Worm (Caenorhabditis elegans) whole organism, L1 larva: ENCODE data around the gene F22B5.6.
A peak's percentile ranks its signal among the peaks of the same experiment; 100 is the strongest.

Source experiments
- C16A3.4 ChIP-seq: fragments of 150-350 bp; optimal IDR thresholded peaks from 2 replicates; lab custom pipeline; 2014; ENCODE audit warnings: missing biosample characterization, missing genetic modification characterization
- C34B4.2 ChIP-seq: sonication (generic microtip); optimal IDR thresholded peaks from 2 replicates; lab custom pipeline; 2017; ENCODE audit warnings: mild to moderate bottlenecking, missing genetic modification characterization, missing compliant biosample characterization
- F16B12.6 ChIP-seq: fragments of 150-350 bp; optimal IDR thresholded peaks from 2 replicates; lab custom pipeline; 2014; ENCODE audit warnings: missing biosample characterization, missing genetic modification characterization
- Y116A8C.19 ChIP-seq: sonication (generic microtip); optimal IDR thresholded peaks from 2 replicates; lab custom pipeline; 2016; ENCODE audit warnings: missing compliant biosample characterization, missing genetic modification characterization, borderline replicate concordance
- aha-1 ChIP-seq: fragments of 150-350 bp; optimal IDR thresholded peaks from 2 replicates; lab custom pipeline; 2014; ENCODE audit warnings: missing biosample characterization, missing genetic modification characterization
- alr-1 ChIP-seq: fragments of 200-800 bp; sonication (Bioruptor generic); optimal IDR thresholded peaks from 2 replicates; lab custom pipeline; 2018; ENCODE audit warnings: borderline replicate concordance, mild to moderate bottlenecking, missing genetic modification characterization, missing compliant biosample characterization
- aly-2 ChIP-seq: fragments of 150-350 bp; optimal IDR thresholded peaks from 2 replicates; lab custom pipeline; 2014; ENCODE audit warnings: missing biosample characterization, missing genetic modification characterization
- blmp-1 ChIP-seq: fragments of 150-350 bp; optimal IDR thresholded peaks from 2 replicates; lab custom pipeline; 2014; ENCODE audit warnings: missing biosample characterization, missing genetic modification characterization
- ceh-63 ChIP-seq: fragments of 200-800 bp; sonication (Bioruptor generic); optimal IDR thresholded peaks from 2 replicates; lab custom pipeline; 2018; ENCODE audit warnings: mild to moderate bottlenecking, missing genetic modification characterization, missing compliant biosample characterization
- ceh-8 ChIP-seq: fragments of 200-800 bp; sonication (Bioruptor generic); optimal IDR thresholded peaks from 2 replicates; lab custom pipeline; 2018; ENCODE audit warnings: mild to moderate bottlenecking, missing genetic modification characterization, moderate library complexity, missing compliant biosample characterization
- ceh-82 ChIP-seq, 3 experiments: fragments of 150-350 bp in 1 of 3; sonication (generic microtip) in 2 of 3; optimal IDR thresholded peaks; 2 replicates each; lab custom pipeline; 2014 to 2017; ENCODE audit warnings: missing biosample characterization in 3 of 3, missing genetic modification characterization in 3 of 3
- ceh-88 ChIP-seq: fragments of 200-800 bp; sonication (Bioruptor generic); IDR thresholded peaks from 2 replicates; pipeline ENCODE4 v1.3.6; 2022; ENCODE audit warnings: missing genetic modification characterization, missing compliant biosample characterization
- dpl-1 ChIP-seq, 3 experiments: fragments of 150-350 bp in 2 of 3; sonication (generic microtip) in 1 of 3; optimal IDR thresholded peaks; 2 replicates each; lab custom pipeline; 2014 to 2017; ENCODE audit warnings: missing biosample characterization in 3 of 3, missing genetic modification characterization in 3 of 3, missing genetic modification reagents in 3 of 3
- efl-1 ChIP-seq, 4 experiments: fragments of 150-350 bp; optimal IDR thresholded peaks in 3 of 4; peaks in 1 of 4; 1 replicate in 1 of 4; 2 replicates in 3 of 4; lab custom pipeline; 2014; ENCODE audit warnings: missing biosample characterization in 2 of 4, missing genetic modification characterization in 2 of 4, missing genetic modification reagents in 2 of 4
- elt-3 ChIP-seq, 6 experiments: fragments of 150-350 bp in 1 of 6; sonication (generic microtip); optimal IDR thresholded peaks; 2 replicates each; lab custom pipeline; 2017 to 2018; ENCODE audit warnings: missing biosample characterization in 6 of 6, missing genetic modification characterization in 6 of 6, inconsistent platforms in 1 of 6
- ets-5 ChIP-seq: fragments of 200-800 bp; sonication (Bioruptor generic); IDR thresholded peaks from 2 replicates; pipeline ENCODE4 v1.3.6; 2022; ENCODE audit warnings: missing genetic modification characterization, missing compliant biosample characterization
- fkh-4 ChIP-seq: sonication (generic microtip); optimal IDR thresholded peaks from 2 replicates; lab custom pipeline; 2016; ENCODE audit warnings: missing compliant biosample characterization, missing genetic modification characterization, borderline replicate concordance
- grh-1 ChIP-seq: fragments of 200-800 bp; sonication (Bioruptor generic); IDR thresholded peaks from 2 replicates; pipeline ENCODE4 v1.3.6; 2022; ENCODE audit warnings: missing genetic modification reagents, missing genetic modification characterization, missing compliant biosample characterization
- hlh-17 ChIP-seq: fragments of 200-800 bp; sonication (Bioruptor generic); optimal IDR thresholded peaks from 2 replicates; lab custom pipeline; 2018; ENCODE audit warnings: missing genetic modification characterization, mild to moderate bottlenecking, missing compliant biosample characterization, moderate library complexity, borderline replicate concordance
- hlh-4 ChIP-seq: sonication (generic microtip); optimal IDR thresholded peaks from 2 replicates; lab custom pipeline; 2016; ENCODE audit warnings: mild to moderate bottlenecking, missing genetic modification characterization, missing compliant biosample characterization
- hpl-2 ChIP-seq: fragments of 150-350 bp; optimal IDR thresholded peaks from 2 replicates; lab custom pipeline; 2014; ENCODE audit warnings: missing biosample characterization, missing genetic modification reagents, missing genetic modification characterization
- isw-1 ChIP-seq: fragments of 200-800 bp; sonication (Bioruptor generic); IDR thresholded peaks from 2 replicates; pipeline ENCODE4 v1.3.6; 2022; ENCODE audit warnings: missing genetic modification characterization, missing compliant biosample characterization
- jun-1 ChIP-seq: fragments of 150-350 bp; optimal IDR thresholded peaks from 2 replicates; lab custom pipeline; 2014; ENCODE audit warnings: missing biosample characterization, missing genetic modification reagents, missing genetic modification characterization
- lin-14 ChIP-seq: fragments of 200-800 bp; sonication (Bioruptor generic); optimal IDR thresholded peaks from 2 replicates; lab custom pipeline; 2018; ENCODE audit warnings: mild to moderate bottlenecking, missing genetic modification characterization, moderate library complexity, missing compliant biosample characterization
- lin-35 ChIP-seq, 2 experiments: fragments of 150-350 bp; optimal IDR thresholded peaks; 2 replicates each; lab custom pipeline; 2014; ENCODE audit warnings: missing biosample characterization in 2 of 2, missing genetic modification characterization in 2 of 2, missing genetic modification reagents in 2 of 2
- lin-39 ChIP-seq: fragments of 150-350 bp; optimal IDR thresholded peaks from 2 replicates; lab custom pipeline; 2014; ENCODE audit warnings: missing biosample characterization, missing genetic modification reagents, missing genetic modification characterization
- mdl-1 ChIP-seq, 2 experiments: fragments of 150-350 bp; optimal IDR thresholded peaks; 2 replicates each; lab custom pipeline; 2014 to 2017; ENCODE audit warnings: missing biosample characterization in 2 of 2, missing genetic modification characterization in 2 of 2, inconsistent platforms in 1 of 2
- mep-1 ChIP-seq: fragments of 150-350 bp; optimal IDR thresholded peaks from 2 replicates; lab custom pipeline; 2014; ENCODE audit warnings: missing biosample characterization, missing genetic modification characterization
- nhr-237 ChIP-seq: fragments of 150-350 bp; optimal IDR thresholded peaks from 2 replicates; lab custom pipeline; 2014; ENCODE audit warnings: missing biosample characterization, missing genetic modification characterization
- nhr-84 ChIP-seq: sonication (generic microtip); optimal IDR thresholded peaks from 2 replicates; lab custom pipeline; 2017; ENCODE audit warnings: missing biosample characterization, missing genetic modification characterization
- nhr-90 ChIP-seq: sonication (generic microtip); optimal IDR thresholded peaks from 2 replicates; lab custom pipeline; 2016; ENCODE audit warnings: mild to moderate bottlenecking, missing genetic modification characterization, missing compliant biosample characterization; ENCODE audit not compliant: poor library complexity
- pax-3 ChIP-seq: fragments of 200-800 bp; sonication (Bioruptor generic); optimal IDR thresholded peaks from 2 replicates; lab custom pipeline; 2018; ENCODE audit warnings: mild to moderate bottlenecking, missing genetic modification characterization, moderate library complexity, missing compliant biosample characterization
- rnt-1 ChIP-seq: sonication (generic microtip); optimal IDR thresholded peaks from 2 replicates; lab custom pipeline; 2016; ENCODE audit warnings: mild to moderate bottlenecking, missing genetic modification characterization, moderate library complexity, missing compliant biosample characterization
- swsn-7 ChIP-seq: sonication (generic microtip); optimal IDR thresholded peaks from 2 replicates; lab custom pipeline; 2016; ENCODE audit warnings: missing genetic modification characterization, missing compliant biosample characterization
- tlp-1 ChIP-seq: fragments of 150-350 bp; optimal IDR thresholded peaks from 2 replicates; lab custom pipeline; 2014; ENCODE audit warnings: missing biosample characterization, missing genetic modification characterization
- unc-30 ChIP-seq: sonication (generic microtip); optimal IDR thresholded peaks from 2 replicates; lab custom pipeline; 2017; ENCODE audit warnings: missing biosample characterization, missing genetic modification characterization
- unc-98 ChIP-seq: fragments of 200-800 bp; sonication (Bioruptor generic); IDR thresholded peaks from 2 replicates; pipeline ENCODE4 v1.3.6; 2022; ENCODE audit warnings: missing genetic modification characterization, missing compliant biosample characterization
- vab-15 ChIP-seq: sonication (generic microtip); optimal IDR thresholded peaks from 2 replicates; lab custom pipeline; 2017; ENCODE audit warnings: missing genotype, mild to moderate bottlenecking, missing genetic modification characterization, missing compliant biosample characterization
- ztf-4 ChIP-seq: fragments of 150-350 bp; optimal IDR thresholded peaks from 2 replicates; lab custom pipeline; 2014; ENCODE audit warnings: missing biosample characterization, missing genetic modification characterization

The F22B5.6 gene

ce11 chrII:8457438-8457837, 1.4 kb upstream of the F22B5.6 start, which contains the start of gene zyg-9 (continued):
- TF ChIP-seq vab-15 (no peak), hpl-2 (GFP tag; lab: Kevin White, UChicago) (no peak), Y116A8C.19 (no peak), tlp-1 (tag; lab: Kevin White, UChicago) (no peak), nhr-237 (no peak), alr-1 (tag; lab: Kevin White, UChicago) (no peak), mdl-1 (tag; optimal IDR thresholded peaks at IDR 0.05; lab: Kevin White, UChicago) (peak in 1 of 2 experiments; percentile 25), rnt-1 (tag; lab: Kevin White, UChicago) (no peak), nhr-90 (no peak), nhr-84 (tag; lab: Kevin White, UChicago) (no peak)

- no peak for TF ChIP-seq tlp-1 (tag; lab: Kevin White, UChicago)
- TF ChIP-seq isw-1 (GFP tag; lab: Robert Waterston, UW) = no peak
- TF ChIP-seq aha-1 = no peak
- peak in 2 of 3 experiments; percentile 6 to 59 for TF ChIP-seq dpl-1 (GFP tag; optimal IDR thresholded peaks at IDR 0.05; lab: Kevin White, UChicago)
- no peak for TF ChIP-seq fkh-4 (tag; lab: Kevin White, UChicago)
- TF ChIP-seq efl-1 (optimal IDR thresholded peaks at IDR 0.05; lab: Kevin White, UChicago) = peak; percentile 13 to 27
- peak; percentile 28 to 41 for TF ChIP-seq efl-1 (GFP tag; optimal IDR thresholded peaks at IDR 0.05 in 1 of 2; lab: Kevin White, UChicago)
- no peak for TF ChIP-seq rnt-1 (tag; lab: Kevin White, UChicago)
- TF ChIP-seq C16A3.4 (tag; lab: Kevin White, UChicago) = no peak
- no peak for TF ChIP-seq ets-5 (GFP tag; lab: Robert Waterston, UW)
- no peak for TF ChIP-seq hlh-4 (tag; lab: Kevin White, UChicago)
- TF ChIP-seq unc-30 = no peak
- no peak for TF ChIP-seq blmp-1 (tag; lab: Kevin White, UChicago)
- peak; percentile 13 to 55 for TF ChIP-seq lin-35 (GFP tag; optimal IDR thresholded peaks at IDR 0.05; lab: Kevin White, UChicago)
- TF ChIP-seq C34B4.2 (tag; lab: Kevin White, UChicago) = no peak
- no peak for TF ChIP-seq ceh-8 (GFP tag; lab: Kevin White, UChicago)
- TF ChIP-seq lin-14 (GFP tag; lab: Kevin White, UChicago) = no peak
- TF ChIP-seq nhr-84 (tag; lab: Kevin White, UChicago) = no peak
- TF ChIP-seq swsn-7 (tag; lab: Kevin White, UChicago) = no peak
- no peak for TF ChIP-seq hlh-17 (GFP tag; lab: Kevin White, UChicago)
- TF ChIP-seq elt-3 (tag; optimal IDR thresholded peaks at IDR 0.05; lab: Kevin White, UChicago) = no peak
- no peak for TF ChIP-seq ceh-82 (tag; optimal IDR thresholded peaks at IDR 0.05; lab: Kevin White, UChicago)
- TF ChIP-seq unc-98 (GFP tag; lab: Robert Waterston, UW) = no peak
- TF ChIP-seq aly-2 (tag; lab: Kevin White, UChicago) = no peak
- no peak for TF ChIP-seq ztf-4 (tag; lab: Kevin White, UChicago)
- TF ChIP-seq F16B12.6 (tag; lab: Kevin White, UChicago) = peak; percentile 60
- no peak for TF ChIP-seq ceh-63 (GFP tag; lab: Kevin White, UChicago)
- TF ChIP-seq jun-1 (tag; lab: Kevin White, UChicago) = no peak
These were observed 841 bp upstream of the F22B5.6 start for ce11 chrII:8456681-8457389.

- TF ChIP-seq mdl-1 (tag; optimal IDR thresholded peaks at IDR 0.05; lab: Kevin White, UChicago) = no peak
- TF ChIP-seq mep-1 = no peak
- no peak for TF ChIP-seq grh-1 (GFP tag; lab: Robert Waterston, UW)
- no peak for TF ChIP-seq jun-1 (tag; lab: Kevin White, UChicago)
- no peak for TF ChIP-seq lin-39 (tag; lab: Kevin White, UChicago)
- TF ChIP-seq ceh-88 (GFP tag; lab: Robert Waterston, UW) = no peak
- TF ChIP-seq pax-3 (tag; lab: Kevin White, UChicago) = no peak
- no peak for TF ChIP-seq C16A3.4 (tag; lab: Kevin White, UChicago)
- TF ChIP-seq F16B12.6 (tag; lab: Kevin White, UChicago) = no peak
These were observed 1.5 kb downstream of the F22B5.6 start, which contains the start of gene F22B5.5 for ce11 chrII:8454513-8454912. TSS of gene F22B5.5 (minus strand) at chrII:8454613.
